Worm (Caenorhabditis elegans) whole organism, L4/young adult: ENCODE data around the gene ptp-3.

Source experiments
- W03F9.2 ChIP-seq: fragments of 150-350 bp; optimal IDR thresholded peaks from 2 replicates; lab custom pipeline; 2014; ENCODE audit warnings: missing biosample characterization, missing genetic modification characterization
- dao-5 ChIP-seq: sonication (generic microtip); optimal IDR thresholded peaks from 2 replicates; lab custom pipeline; 2016; ENCODE audit warnings: missing genotype, missing genetic modification characterization, moderate library complexity, missing compliant biosample characterization
- him-1 ChIP-seq: sonication (generic microtip); optimal IDR thresholded peaks from 2 replicates; lab custom pipeline; 2016; ENCODE audit warnings: missing genotype, missing genetic modification reagents, missing genetic modification characterization, missing compliant biosample characterization

DNA sequence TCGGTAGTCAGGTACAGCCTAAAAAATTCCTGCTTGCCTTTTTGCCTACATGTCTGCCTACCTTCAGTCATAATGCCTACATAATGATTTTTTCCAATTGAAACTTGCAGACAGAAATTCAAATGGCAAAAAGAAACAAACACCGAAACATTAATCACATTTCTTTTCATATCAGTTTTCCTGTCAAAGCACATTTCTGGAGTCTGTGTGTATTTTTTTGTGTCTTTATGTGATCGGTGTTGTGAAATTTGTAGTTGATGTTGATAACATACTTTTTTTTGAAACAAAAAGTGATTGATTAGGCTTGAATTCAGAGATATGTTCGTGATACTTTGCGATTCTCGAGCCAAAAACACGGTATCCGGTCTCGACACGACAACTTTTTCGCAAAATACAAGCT lies 26.0 kb upstream of the ptp-3 start:
- no peak for TF ChIP-seq W03F9.2 (tag; lab: Kevin White, UChicago)
- no peak for TF ChIP-seq him-1
- no peak for TF ChIP-seq dao-5
